Worm (Caenorhabditis elegans) whole organism, L4 larva: ENCODE measurements around the gene srz-63.

ENCODE experiments used
- D1046.2 ChIP-seq: fragments of 200-800 bp; sonication (Bioruptor generic); IDR thresholded peaks from 2 replicates; pipeline ENCODE4 v1.3.6; 2022; ENCODE audit warnings: missing genetic modification characterization, missing compliant biosample characterization
- F10B5.3 ChIP-seq: sonication (generic microtip); optimal IDR thresholded peaks from 2 replicates; lab custom pipeline; 2016; ENCODE audit warnings: mild to moderate bottlenecking, missing genetic modification characterization, missing compliant biosample characterization
- F37D6.2 ChIP-seq: sonication (generic microtip); optimal IDR thresholded peaks from 2 replicates; lab custom pipeline; 2016; ENCODE audit warnings: mild to moderate bottlenecking, missing genetic modification characterization, missing compliant biosample characterization
- F44E2.7 ChIP-seq: fragments of 200-800 bp; sonication (Bioruptor generic); IDR thresholded peaks from 2 replicates; pipeline ENCODE4 v2.1.2; 2022; ENCODE audit warnings: missing genetic modification characterization, missing compliant biosample characterization
- T20F7.1 ChIP-seq: fragments of 200-800 bp; sonication (Bioruptor generic); optimal IDR thresholded peaks from 2 replicates; lab custom pipeline; 2018; ENCODE audit warnings: mild to moderate bottlenecking, missing genetic modification characterization, missing compliant biosample characterization
- T26A8.4 ChIP-seq: fragments of 200-800 bp; sonication (Bioruptor generic); IDR thresholded peaks from 2 replicates; pipeline ENCODE4 v1.3.6; 2022; ENCODE audit warnings: missing genetic modification characterization, missing compliant biosample characterization
- Y48G9A.11 ChIP-seq: fragments of 200-800 bp; sonication (Bioruptor generic); IDR thresholded peaks from 2 replicates; pipeline ENCODE4 v1.3.6; 2022; ENCODE audit warnings: missing genetic modification reagents, missing genetic modification characterization, missing compliant biosample characterization
- aha-1 ChIP-seq: fragments of 150-350 bp; peaks from one replicate; lab custom pipeline; 2014; ENCODE audit warnings: missing biosample characterization, missing genetic modification characterization
- aly-2 ChIP-seq: sonication (generic microtip); optimal IDR thresholded peaks from 2 replicates; lab custom pipeline; 2018; ENCODE audit warnings: missing biosample characterization, missing genetic modification characterization
- attf-4 ChIP-seq: sonication (generic microtip); optimal IDR thresholded peaks from 3 replicates; lab custom pipeline; 2017; ENCODE audit warnings: missing biosample characterization, missing genetic modification characterization
- ceh-20 ChIP-seq: fragments of 200-800 bp; sonication (Bioruptor generic); IDR thresholded peaks from 2 replicates; pipeline ENCODE4 v1.3.6; 2022; ENCODE audit warnings: missing genetic modification reagents, missing genetic modification characterization, missing compliant biosample characterization
- ceh-44 ChIP-seq: fragments of 200-800 bp; sonication (Bioruptor generic); IDR thresholded peaks from 2 replicates; pipeline ENCODE4 v1.3.6; 2022; ENCODE audit warnings: missing genetic modification reagents, missing genetic modification characterization, missing compliant biosample characterization
- ceh-82 ChIP-seq: sonication (generic microtip); optimal IDR thresholded peaks from 2 replicates; lab custom pipeline; 2017; ENCODE audit warnings: missing biosample characterization, missing genetic modification characterization
- ces-1 ChIP-seq: fragments of 150-350 bp; sonication (generic microtip); optimal IDR thresholded peaks from 4 replicates; lab custom pipeline; 2014; ENCODE audit warnings: missing biosample characterization, missing genetic modification reagents, missing genetic modification characterization
- ctbp-1 ChIP-seq: fragments of 200-800 bp; sonication (Bioruptor generic); IDR thresholded peaks from 2 replicates; pipeline ENCODE4 v1.3.6; 2022; ENCODE audit warnings: missing genetic modification reagents, missing genetic modification characterization, missing compliant biosample characterization
- daf-16 ChIP-seq, 3 experiments: sonication (generic microtip); optimal IDR thresholded peaks; 2 replicates each; lab custom pipeline; 2016 to 2017; ENCODE audit warnings: missing genetic modification characterization in 3 of 3, missing genetic modification reagents in 3 of 3, mild to moderate bottlenecking in 2 of 3, missing compliant biosample characterization in 2 of 3, missing biosample characterization in 1 of 3, moderate library complexity in 1 of 3
- daf-19 ChIP-seq: fragments of 200-800 bp; sonication (Bioruptor generic); conservative IDR thresholded peaks from 2 replicates; pipeline ENCODE4 v1.3.6; 2022; ENCODE audit warnings: missing genetic modification characterization, missing compliant biosample characterization
- dmd-6 ChIP-seq: fragments of 200-800 bp; sonication (Bioruptor generic); IDR thresholded peaks from 2 replicates; pipeline ENCODE4 v1.3.6; 2022; ENCODE audit warnings: missing genetic modification reagents, missing genetic modification characterization, missing compliant biosample characterization
- dmd-8 ChIP-seq: fragments of 200-800 bp; sonication (Bioruptor generic); IDR thresholded peaks from 2 replicates; pipeline ENCODE4 v1.3.6; 2022; ENCODE audit warnings: missing genetic modification characterization, missing compliant biosample characterization
- dve-1 ChIP-seq: sonication (generic microtip); optimal IDR thresholded peaks from 2 replicates; lab custom pipeline; 2017; ENCODE audit warnings: antibody characterized with exemption, mild to moderate bottlenecking, missing genetic modification characterization, missing compliant biosample characterization; ENCODE audit not compliant: insufficient read depth
- egl-27 ChIP-seq: sonication (generic microtip); optimal IDR thresholded peaks from 3 replicates; lab custom pipeline; 2017; ENCODE audit warnings: missing biosample characterization, missing genetic modification reagents, missing genetic modification characterization
- egl-43 ChIP-seq: fragments of 200-800 bp; sonication (Bioruptor generic); IDR thresholded peaks from 2 replicates; pipeline ENCODE4 v1.3.6; 2022; ENCODE audit warnings: missing genetic modification reagents, missing genetic modification characterization, missing compliant biosample characterization
- hmg-1.1 ChIP-seq: fragments of 200-800 bp; sonication (Bioruptor generic); IDR thresholded peaks from 2 replicates; pipeline ENCODE4 v1.3.6; 2022; ENCODE audit warnings: missing genetic modification reagents, missing genetic modification characterization, missing compliant biosample characterization
- lin-13 ChIP-seq: fragments of 150-350 bp; optimal IDR thresholded peaks from 2 replicates; lab custom pipeline; 2014; ENCODE audit warnings: missing biosample characterization, missing genetic modification reagents, missing genetic modification characterization
- lin-38 ChIP-seq: fragments of 200-800 bp; sonication (Bioruptor generic); IDR thresholded peaks from 2 replicates; pipeline ENCODE4 v1.3.6; 2022; ENCODE audit warnings: missing genetic modification reagents, missing genetic modification characterization, missing compliant biosample characterization
- lin-39 ChIP-seq: fragments of 150-350 bp; optimal IDR thresholded peaks from 2 replicates; lab custom pipeline; 2014; ENCODE audit warnings: missing biosample characterization, missing genetic modification reagents, missing genetic modification characterization
- lir-3 ChIP-seq: sonication (generic microtip); optimal IDR thresholded peaks from 2 replicates; lab custom pipeline; 2016; ENCODE audit warnings: mild to moderate bottlenecking, missing genetic modification characterization, missing compliant biosample characterization
- lsy-2 ChIP-seq, 2 experiments: fragments of 150-350 bp in 1 of 2; sonication (generic microtip) in 1 of 2; optimal IDR thresholded peaks; 2 replicates each; lab custom pipeline; 2014 to 2017; ENCODE audit warnings: missing biosample characterization in 2 of 2, missing genetic modification characterization in 2 of 2
- madf-5 ChIP-seq, 2 experiments: fragments of 200-800 bp; sonication (Bioruptor generic); IDR thresholded peaks; 2 replicates each; pipeline ENCODE4 v1.3.6; 2022; ENCODE audit warnings: missing compliant biosample characterization in 2 of 2, missing genetic modification characterization in 2 of 2
- mdt-29 ChIP-seq: fragments of 200-800 bp; sonication (Bioruptor generic); IDR thresholded peaks from 2 replicates; pipeline ENCODE4 v1.3.6; 2022; ENCODE audit warnings: missing genetic modification reagents, missing genetic modification characterization, missing compliant biosample characterization
- mep-1 ChIP-seq: fragments of 150-350 bp; sonication (generic microtip); optimal IDR thresholded peaks from 3 replicates; lab custom pipeline; 2014; ENCODE audit warnings: missing biosample characterization, missing genetic modification characterization
- mes-2 ChIP-seq: sonication (generic microtip); optimal IDR thresholded peaks from 2 replicates; lab custom pipeline; 2016; ENCODE audit warnings: missing genotype, mild to moderate bottlenecking, missing genetic modification characterization, missing compliant biosample characterization; ENCODE audit not compliant: poor library complexity, severe bottlenecking
- mxl-3 ChIP-seq: fragments of 200-800 bp; sonication (Bioruptor generic); optimal IDR thresholded peaks from 2 replicates; lab custom pipeline; 2018; ENCODE audit warnings: mild to moderate bottlenecking, missing genetic modification characterization, missing compliant biosample characterization
- nhr-11 ChIP-seq: fragments of 150-350 bp; optimal IDR thresholded peaks from 2 replicates; lab custom pipeline; 2014; ENCODE audit warnings: missing biosample characterization, missing genetic modification characterization
- nhr-237 ChIP-seq: sonication (generic microtip); optimal IDR thresholded peaks from 2 replicates; lab custom pipeline; 2017; ENCODE audit warnings: missing biosample characterization, missing genetic modification characterization
- nhr-48 ChIP-seq: sonication (generic microtip); optimal IDR thresholded peaks from 2 replicates; lab custom pipeline; 2016; ENCODE audit warnings: mild to moderate bottlenecking, missing genetic modification characterization, missing compliant biosample characterization
- nhr-6 ChIP-seq: fragments of 150-350 bp; optimal IDR thresholded peaks from 2 replicates; lab custom pipeline; 2014; ENCODE audit warnings: missing biosample characterization, missing genetic modification characterization
- nhr-76 ChIP-seq: fragments of 150-350 bp; optimal IDR thresholded peaks from 2 replicates; lab custom pipeline; 2014; ENCODE audit warnings: missing biosample characterization, missing genetic modification characterization
- pqm-1 ChIP-seq: sonication (generic microtip); optimal IDR thresholded peaks from 2 replicates; lab custom pipeline; 2017; ENCODE audit warnings: missing biosample characterization, missing genetic modification characterization
- sdz-12 ChIP-seq: fragments of 200-800 bp; sonication (Bioruptor generic); optimal IDR thresholded peaks from 2 replicates; lab custom pipeline; 2018; ENCODE audit warnings: mild to moderate bottlenecking, missing genetic modification characterization, missing compliant biosample characterization
- set-16 ChIP-seq: fragments of 200-800 bp; sonication (Bioruptor generic); IDR thresholded peaks from 2 replicates; pipeline ENCODE4 v1.3.6; 2022; ENCODE audit warnings: missing genetic modification reagents, missing genetic modification characterization, missing compliant biosample characterization
- snpc-4 ChIP-seq: fragments of 150-350 bp; optimal IDR thresholded peaks from 2 replicates; lab custom pipeline; 2014; ENCODE audit warnings: missing biosample characterization, missing genetic modification characterization
- spr-1 ChIP-seq: sonication (generic microtip); optimal IDR thresholded peaks from 2 replicates; lab custom pipeline; 2016; ENCODE audit warnings: mild to moderate bottlenecking, missing genetic modification characterization, missing compliant biosample characterization
- spr-3 ChIP-seq: fragments of 200-800 bp; sonication (Bioruptor generic); optimal IDR thresholded peaks from 2 replicates; lab custom pipeline; 2018; ENCODE audit warnings: mild to moderate bottlenecking, missing genetic modification characterization, missing compliant biosample characterization
- unc-39 ChIP-seq: sonication (generic microtip); optimal IDR thresholded peaks from 2 replicates; lab custom pipeline; 2017; ENCODE audit warnings: missing biosample characterization, missing genetic modification characterization
- unc-62 ChIP-seq, 3 experiments: fragments of 150-350 bp in 1 of 3; sonication (generic microtip); optimal IDR thresholded peaks in 2 of 3; peaks in 1 of 3; 1 replicate in 1 of 3; 2 replicates in 2 of 3; lab custom pipeline; 2014 to 2017; ENCODE audit warnings: missing biosample characterization in 3 of 3, missing genetic modification characterization in 3 of 3, missing genetic modification reagents in 3 of 3, missing genotype in 1 of 3
- vab-7 ChIP-seq: fragments of 200-800 bp; sonication (Bioruptor generic); IDR thresholded peaks from 2 replicates; pipeline ENCODE4 v1.3.6; 2022; ENCODE audit warnings: missing genetic modification reagents, missing genetic modification characterization, missing compliant biosample characterization
- zip-11 ChIP-seq: fragments of 200-800 bp; sonication (Bioruptor generic); IDR thresholded peaks from 2 replicates; pipeline ENCODE4 v1.3.6; 2022; ENCODE audit warnings: missing genetic modification characterization, missing compliant biosample characterization

The srz-63 gene

DNA sequence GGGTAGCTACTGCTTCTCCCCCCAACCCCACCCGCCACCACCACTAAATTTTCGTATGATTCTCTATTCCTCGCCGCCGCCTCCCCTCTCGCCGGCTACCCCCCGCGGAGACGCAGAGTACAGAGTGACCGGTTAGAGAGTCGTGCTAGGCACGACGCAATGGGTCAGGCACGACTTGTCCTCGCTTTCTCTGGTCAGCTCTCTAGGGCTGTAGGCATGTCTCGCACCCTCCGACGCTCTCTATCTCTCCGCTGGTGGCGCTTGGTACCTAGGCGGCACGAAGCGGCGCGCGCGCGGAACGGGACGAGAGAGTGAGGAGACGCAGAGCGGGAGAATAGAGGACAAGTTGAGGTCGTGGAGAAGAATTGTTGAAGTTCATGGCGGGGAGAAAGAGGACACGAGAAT, 31.6 kb upstream of the srz-63 start (continued):
- no peak for TF ChIP-seq T20F7.1 (GFP tag; lab: Kevin White, UChicago)
- TF ChIP-seq mep-1 (tag; lab: Kevin White, UChicago): peak; percentile 85
- no peak for TF ChIP-seq Y48G9A.11
- TF ChIP-seq madf-5 (GFP tag; IDR thresholded peaks at IDR 0.05; lab: Robert Waterston, UW): peak; percentile 24 to 87; a peak in 2 of 4 replicates
- TF ChIP-seq daf-16 (GFP tag; optimal IDR thresholded peaks at IDR 0.05; lab: Kevin White, UChicago): peak; percentile 49 to 64
- peak; percentile 81 for TF ChIP-seq daf-16 (tag; optimal IDR thresholded peaks at IDR 0.05; lab: Kevin White, UChicago)
- TF ChIP-seq egl-43: peak; percentile 89
- TF ChIP-seq nhr-48: peak; percentile 97
- peak; percentile 20 for TF ChIP-seq attf-4 (tag; lab: Kevin White, UChicago)
- TF ChIP-seq dve-1 (tag; lab: Kevin White, UChicago): peak; percentile 89
- TF ChIP-seq spr-1 (tag; lab: Kevin White, UChicago): peak; percentile 85
- TF ChIP-seq vab-7 (GFP tag; lab: Robert Waterston, UW): 0 out of 2 replicates have a peak, but pooled peaks have one; percentile 34
- peak; percentile 61 for TF ChIP-seq spr-3 (GFP tag; lab: Kevin White, UChicago)
- peak; percentile 61 for TF ChIP-seq F10B5.3 (tag; lab: Kevin White, UChicago)
- TF ChIP-seq daf-19 (GFP tag; lab: Robert Waterston, UW): no peak
- peak; percentile 43 for TF ChIP-seq F37D6.2
- no peak for TF ChIP-seq mdt-29 (GFP tag; lab: Robert Waterston, UW)
- TF ChIP-seq ceh-44: 0 out of 2 replicates have a peak, but pooled peaks have one; percentile 32
- peak in 1 of 2 experiments; percentile 99 for TF ChIP-seq unc-62 (GFP tag; optimal IDR thresholded peaks at IDR 0.05 in 1 of 2; lab: Kevin White, UChicago)
- TF ChIP-seq unc-62 (tag; optimal IDR thresholded peaks at IDR 0.05; lab: Kevin White, UChicago): no peak
- TF ChIP-seq lsy-2 (tag; optimal IDR thresholded peaks at IDR 0.05; lab: Kevin White, UChicago): peak; percentile 69 to 75
- peak; percentile 39 for TF ChIP-seq nhr-11 (tag; lab: Kevin White, UChicago)
- TF ChIP-seq mxl-3 (GFP tag; lab: Kevin White, UChicago): peak; percentile 99
- peak; percentile 25 for TF ChIP-seq lir-3
- TF ChIP-seq egl-27: no peak
- 0 out of 2 replicates have a peak, but pooled peaks have one; percentile 30 for TF ChIP-seq dmd-8
- TF ChIP-seq dmd-6: peak; percentile 63
- peak; percentile 68 for TF ChIP-seq mes-2 (tag; lab: Kevin White, UChicago)
- TF ChIP-seq zip-11 (GFP tag; lab: Robert Waterston, UW): no peak
- no peak for TF ChIP-seq nhr-237
- TF ChIP-seq ceh-82: no peak
- TF ChIP-seq unc-39 (tag; lab: Kevin White, UChicago): no peak
- peak; percentile 61 for TF ChIP-seq lin-38 (GFP tag; lab: Robert Waterston, UW)
- TF ChIP-seq aly-2 (tag; lab: Kevin White, UChicago): no peak
- peak; percentile 95 for TF ChIP-seq T26A8.4 (GFP tag; lab: Robert Waterston, UW)
- TF ChIP-seq snpc-4 (tag; lab: Kevin White, UChicago): no peak
- TF ChIP-seq ctbp-1 (GFP tag; lab: Robert Waterston, UW): peak; percentile 83
- no peak for TF ChIP-seq D1046.2 (GFP tag; lab: Robert Waterston, UW)
- no peak for TF ChIP-seq pqm-1
- TF ChIP-seq hmg-1.1 (GFP tag; lab: Robert Waterston, UW): peak; percentile 93
- TF ChIP-seq ces-1 (GFP tag; lab: Kevin White, UChicago): no peak
- TF ChIP-seq lin-39 (tag; lab: Kevin White, UChicago): no peak
- peak; percentile 69 for TF ChIP-seq ceh-20 (GFP tag; lab: Robert Waterston, UW)
- TF ChIP-seq aha-1 (tag; lab: Kevin White, UChicago): peak; percentile 99
- TF ChIP-seq F44E2.7: no peak
- TF ChIP-seq nhr-76 (tag; lab: Kevin White, UChicago): no peak
- TF ChIP-seq nhr-6 (tag; lab: Kevin White, UChicago): peak; percentile 58
- TF ChIP-seq lin-13: peak; percentile 51
- TF ChIP-seq sdz-12 (GFP tag; lab: Kevin White, UChicago): no peak
- peak; percentile 100 for TF ChIP-seq set-16
- TF ChIP-seq, all 104 proteins: peak for 55
